Fruit fly (Drosophila melanogaster) whole organism, embryonic: Measurements from ENCODE around the gene CG12661.

ENCODE experiments used
- Atf6 ChIP-seq: fragments of 200-800 bp; sonication (Bioruptor generic); IDR thresholded peaks from 2 replicates; pipeline ENCODE4 v1.3.6; 2022; ENCODE audit warnings: missing biosample characterization, missing genetic modification characterization
- B-H2 ChIP-seq: fragments of 200-800 bp; sonication (Bioruptor generic); optimal IDR thresholded peaks from 2 replicates; lab custom pipeline; 2018; ENCODE audit warnings: missing biosample characterization, mild to moderate bottlenecking, missing genetic modification characterization
- Blimp-1 ChIP-seq: fragments of 200-800 bp; sonication (Bioruptor generic); optimal IDR thresholded peaks from 3 replicates; lab custom pipeline; 2018; ENCODE audit warnings: missing biosample characterization, missing genetic modification characterization, mild to moderate bottlenecking, moderate library complexity, missing genetic modification reagents
- CG13624 ChIP-seq: fragments of 200-800 bp; sonication (Bioruptor generic); optimal IDR thresholded peaks from 2 replicates; lab custom pipeline; 2016; ENCODE audit warnings: missing biosample characterization, missing genetic modification characterization
- CG14014 ChIP-seq: fragments of 200-800 bp; sonication (Bioruptor generic); IDR thresholded peaks from 2 replicates; pipeline ENCODE4 v1.3.6; 2022; ENCODE audit warnings: missing biosample characterization, missing genetic modification characterization
- CG14860 ChIP-seq: fragments of 200-800 bp; sonication (Bioruptor generic); IDR thresholded peaks from 3 replicates; pipeline ENCODE4 v1.3.6; 2022; ENCODE audit warnings: missing biosample characterization, missing genetic modification characterization; ENCODE audit not compliant: partially characterized antibody
- CG15269 ChIP-seq: fragments of 200-800 bp; sonication (Bioruptor generic); optimal IDR thresholded peaks from 2 replicates; lab custom pipeline; 2018; ENCODE audit warnings: missing biosample characterization, mild to moderate bottlenecking, missing genetic modification characterization, moderate library complexity
- CG1602 ChIP-seq: fragments of 200-800 bp; sonication (Bioruptor generic); optimal IDR thresholded peaks from 3 replicates; lab custom pipeline; 2016; ENCODE audit warnings: missing biosample characterization, missing genetic modification characterization
- CG16813 ChIP-seq: fragments of 200-800 bp; sonication (Bioruptor generic); IDR thresholded peaks from 3 replicates; pipeline ENCODE4 v1.3.6; 2022; ENCODE audit warnings: missing biosample characterization, missing genetic modification characterization; ENCODE audit not compliant: partially characterized antibody
- CG6791 ChIP-seq: fragments of 200-800 bp; sonication (Bioruptor generic); IDR thresholded peaks from 3 replicates; pipeline ENCODE4 v1.3.6; 2022; ENCODE audit warnings: missing biosample characterization, missing genetic modification characterization; ENCODE audit not compliant: partially characterized antibody
- D19A ChIP-seq: fragments of 200-800 bp; optimal IDR thresholded peaks from 3 replicates; lab custom pipeline; 2019; ENCODE audit warnings: missing biosample characterization, mild to moderate bottlenecking, missing genetic modification characterization, moderate library complexity
- H15 ChIP-seq: fragments of 200-800 bp; sonication (Bioruptor generic); IDR thresholded peaks from 3 replicates; pipeline ENCODE4 v1.3.6; 2022; ENCODE audit warnings: missing biosample characterization, missing genetic modification characterization
- HLH4C ChIP-seq: fragments of 200-800 bp; sonication (Bioruptor generic); IDR thresholded peaks from 3 replicates; pipeline ENCODE4 v1.3.6; 2022; ENCODE audit warnings: missing biosample characterization, missing genetic modification characterization; ENCODE audit not compliant: partially characterized antibody
- Hmr ChIP-seq: fragments of 200-800 bp; sonication (Bioruptor generic); optimal IDR thresholded peaks from 3 replicates; lab custom pipeline; 2017; ENCODE audit warnings: mild to moderate bottlenecking, missing biosample characterization, missing genetic modification reagents, missing genetic modification characterization
- Hr51 ChIP-seq, 2 experiments: fragments of 200-800 bp; sonication (Bioruptor generic); optimal IDR thresholded peaks; 2 replicates in 1 of 2; 3 replicates in 1 of 2; lab custom pipeline; 2016 to 2018; ENCODE audit warnings: missing biosample characterization in 2 of 2, missing genetic modification characterization in 2 of 2, mild to moderate bottlenecking in 1 of 2, moderate library complexity in 1 of 2
- Hr78 ChIP-seq, 2 experiments: fragments of 200-800 bp in 1 of 2; fragments of >200 bp in 1 of 2; sonication (Bioruptor generic) in 1 of 2; optimal IDR thresholded peaks; 2 replicates each; lab custom pipeline; 2017 to 2019; ENCODE audit warnings: missing biosample characterization in 2 of 2, missing genetic modification characterization in 2 of 2, mild to moderate bottlenecking in 1 of 2, moderate library complexity in 1 of 2
- Med ChIP-seq: fragments of 200-800 bp; sonication (Bioruptor generic); peaks from one replicate; lab custom pipeline; 2016; ENCODE audit warnings: missing biosample characterization, missing genetic modification characterization, mild to moderate bottlenecking, inconsistent platforms, moderate library complexity
- NC2β ChIP-seq: fragments of 200-800 bp; sonication (Bioruptor generic); optimal IDR thresholded peaks from 2 replicates; lab custom pipeline; 2016; ENCODE audit warnings: missing biosample characterization, missing genetic modification characterization
- Opbp ChIP-seq: fragments of 200-800 bp; sonication (Bioruptor generic); IDR thresholded peaks from 3 replicates; pipeline ENCODE4 v1.3.6; 2022; ENCODE audit warnings: missing biosample characterization, missing genetic modification characterization; ENCODE audit not compliant: partially characterized antibody
- Pdp1 ChIP-seq, 2 experiments: fragments of 200-800 bp; sonication (Bioruptor generic); optimal IDR thresholded peaks; 3 replicates each; lab custom pipeline; 2016; ENCODE audit warnings: missing biosample characterization in 2 of 2, missing genetic modification characterization in 2 of 2, mild to moderate bottlenecking in 1 of 2, moderate library complexity in 1 of 2
- Scr ChIP-seq: fragments of 200-800 bp; sonication (Bioruptor generic); IDR thresholded peaks from 2 replicates; pipeline ENCODE4 v1.3.6; 2022; ENCODE audit warnings: missing biosample characterization, missing genetic modification characterization; ENCODE audit not compliant: partially characterized antibody
- Trl ChIP-seq, 3 experiments: fragments of >200 bp in 2 of 3; fragments of 200-800 bp in 1 of 3; sonication (Bioruptor generic) in 1 of 3; optimal IDR thresholded peaks; 2 replicates in 1 of 3; 3 replicates in 2 of 3; lab custom pipeline; 2016 to 2017; ENCODE audit warnings: missing biosample characterization in 1 of 3, missing genetic modification characterization in 1 of 3
- az2 ChIP-seq: fragments of 200-800 bp; sonication (Bioruptor generic); optimal IDR thresholded peaks from 3 replicates; lab custom pipeline; 2016; ENCODE audit warnings: missing biosample characterization, missing genetic modification characterization
- bbx ChIP-seq: fragments of 200-800 bp; sonication (Bioruptor generic); IDR thresholded peaks from 2 replicates; pipeline ENCODE4 v1.3.6; 2022; ENCODE audit warnings: missing biosample characterization, missing genetic modification characterization; ENCODE audit not compliant: partially characterized antibody
- crol ChIP-seq: fragments of 200-800 bp; sonication (Bioruptor generic); IDR thresholded peaks from 2 replicates; pipeline ENCODE4 v1.3.6; 2022; ENCODE audit warnings: missing biosample characterization, missing genetic modification characterization
- crp ChIP-seq, 2 experiments: fragments of 200-800 bp; sonication (Bioruptor generic); optimal IDR thresholded peaks; 2 replicates in 1 of 2; 3 replicates in 1 of 2; lab custom pipeline; 2017; ENCODE audit warnings: missing biosample characterization in 2 of 2, missing genetic modification characterization in 2 of 2, mild to moderate bottlenecking in 1 of 2, moderate library complexity in 1 of 2
- gcm ChIP-seq: fragments of 200-800 bp; sonication (Bioruptor generic); optimal IDR thresholded peaks from 2 replicates; lab custom pipeline; 2019; ENCODE audit warnings: missing biosample characterization, mild to moderate bottlenecking, missing genetic modification characterization, moderate library complexity
- h ChIP-seq: fragments of >200 bp; optimal IDR thresholded peaks from 2 replicates; lab custom pipeline; 2017
- ham ChIP-seq: fragments of 200-800 bp; sonication (Bioruptor generic); IDR thresholded peaks from 2 replicates; pipeline ENCODE4 v1.3.6; 2022; ENCODE audit warnings: missing biosample characterization, missing genetic modification characterization
- jigr1 ChIP-seq: fragments of 200-800 bp; sonication (Bioruptor generic); IDR thresholded peaks from 3 replicates; pipeline ENCODE4 v1.3.6; 2022; ENCODE audit warnings: missing biosample characterization, missing genetic modification characterization
- lov ChIP-seq, 2 experiments: fragments of 200-800 bp in 1 of 2; fragments of >200 bp in 1 of 2; sonication (Bioruptor generic) in 1 of 2; IDR thresholded peaks in 1 of 2; optimal IDR thresholded peaks in 1 of 2; 2 replicates in 1 of 2; 3 replicates in 1 of 2; pipeline versions ENCODE4 v1.3.6 to Lab custom; 2017 to 2022; ENCODE audit warnings: missing biosample characterization in 1 of 2, missing genetic modification characterization in 1 of 2
- peb ChIP-seq: fragments of 200-800 bp; sonication (Bioruptor generic); IDR thresholded peaks from 2 replicates; pipeline ENCODE4 v1.3.6; 2022; ENCODE audit warnings: missing biosample characterization, missing genetic modification characterization
- row ChIP-seq: fragments of 200-800 bp; sonication (Bioruptor generic); IDR thresholded peaks from 3 replicates; pipeline ENCODE4 v1.3.6; 2022; ENCODE audit warnings: missing biosample characterization, missing genetic modification characterization
- sens ChIP-seq: fragments of 200-800 bp; sonication (Bioruptor generic); peaks from one replicate; lab custom pipeline; 2016; ENCODE audit warnings: missing biosample characterization, missing genetic modification characterization
- stwl ChIP-seq: fragments of 200-800 bp; sonication (Bioruptor generic); optimal IDR thresholded peaks from 3 replicates; lab custom pipeline; 2018; ENCODE audit warnings: missing biosample characterization, mild to moderate bottlenecking, missing genetic modification characterization, moderate library complexity
- tll ChIP-seq, 2 experiments: fragments of 200-800 bp in 1 of 2; fragments of >200 bp in 1 of 2; sonication (Bioruptor generic) in 1 of 2; optimal IDR thresholded peaks; 2 replicates each; lab custom pipeline; 2017 to 2019; ENCODE audit warnings: missing biosample characterization in 2 of 2, missing genetic modification characterization in 2 of 2, mild to moderate bottlenecking in 1 of 2, moderate library complexity in 1 of 2
- twi ChIP-seq: fragments of 200-800 bp; optimal IDR thresholded peaks from 2 replicates; lab custom pipeline; 2019; ENCODE audit warnings: missing biosample characterization, mild to moderate bottlenecking, missing genetic modification characterization, moderate library complexity
- vnd ChIP-seq: fragments of 200-800 bp; sonication (Bioruptor generic); IDR thresholded peaks from 3 replicates; pipeline ENCODE4 v1.3.6; 2022; ENCODE audit warnings: missing biosample characterization, missing genetic modification characterization; ENCODE audit not compliant: partially characterized antibody

CG12661 gene

DNA sequence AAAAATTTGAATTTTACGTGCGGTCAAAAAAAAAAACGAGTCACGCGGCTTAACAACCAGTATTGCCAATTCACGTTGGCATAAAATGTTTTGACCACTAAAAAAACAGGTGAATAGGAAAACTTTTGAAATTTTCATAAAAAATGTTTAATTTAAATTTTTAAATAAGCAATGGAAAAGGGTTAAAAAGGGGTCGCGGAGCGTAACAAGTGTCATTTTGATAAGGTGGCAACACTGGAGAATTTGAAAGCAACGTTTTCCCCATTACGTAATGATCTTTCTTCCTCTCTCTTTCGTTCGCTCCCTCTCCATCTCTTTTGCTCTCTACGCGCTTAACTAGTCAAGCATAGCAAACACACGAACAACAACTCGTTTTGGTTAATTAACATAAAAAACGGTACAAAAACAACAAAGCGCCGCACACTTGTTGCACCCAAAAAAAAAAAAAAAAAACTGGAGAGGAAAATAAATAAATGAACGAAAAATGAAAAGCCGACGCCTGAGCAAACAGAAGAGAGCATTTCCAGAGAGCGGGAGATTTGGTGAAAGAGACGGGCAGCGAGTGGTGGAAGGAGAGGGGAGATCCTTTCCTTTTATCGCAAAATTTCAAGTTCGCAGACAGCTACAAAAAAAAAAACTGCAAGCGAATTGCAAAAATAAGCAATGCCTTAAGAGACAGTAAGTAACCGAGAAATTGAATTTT, 29.0 kb downstream of the CG12661 start (continued):
- peak; percentile 9 to 89 for TF ChIP-seq Hr51 (GFP tag; optimal IDR thresholded peaks at IDR 0.05; lab: Kevin White, UChicago)
- no peak for TF ChIP-seq h (lab: Kevin White, UChicago)
- TF ChIP-seq crol (GFP tag; lab: Robert Waterston, UW) = no peak
- TF ChIP-seq vnd (GFP tag; lab: Robert Waterston, UW) = no peak
- peak; percentile 67 for TF ChIP-seq NC2β (GFP tag; lab: Kevin White, UChicago)
- peak; percentile 59 for TF ChIP-seq CG1602 (GFP tag; lab: Kevin White, UChicago)
- no peak for TF ChIP-seq B-H2 (GFP tag; lab: Kevin White, UChicago)
- peak; percentile 51 to 56 for TF ChIP-seq Trl (optimal IDR thresholded peaks at IDR 0.05; lab: Kevin White, UChicago)
- peak; percentile 52 for TF ChIP-seq Trl (GFP tag; optimal IDR thresholded peaks at IDR 0.05; lab: Kevin White, UChicago)
- no peak for TF ChIP-seq jigr1 (GFP tag; lab: Robert Waterston, UW)
- TF ChIP-seq Hmr (GFP tag; lab: Kevin White, UChicago) = peak; percentile 45
- TF ChIP-seq gcm (GFP tag; lab: Kevin White, UChicago) = peak; percentile 78
- TF ChIP-seq twi (tag; lab: Kevin White, UChicago) = peak; percentile 41
- peak; percentile 78 for TF ChIP-seq az2
- peak; percentile 79 for TF ChIP-seq CG15269 (tag; lab: Kevin White, UChicago)
- TF ChIP-seq CG14014 = peak; percentile 65; the same call in 1 of the 2 replicates
- peak; percentile 47 for TF ChIP-seq CG13624 (GFP tag; lab: Kevin White, UChicago)
- TF ChIP-seq ham (GFP tag; lab: Robert Waterston, UW) = no peak

DNA sequence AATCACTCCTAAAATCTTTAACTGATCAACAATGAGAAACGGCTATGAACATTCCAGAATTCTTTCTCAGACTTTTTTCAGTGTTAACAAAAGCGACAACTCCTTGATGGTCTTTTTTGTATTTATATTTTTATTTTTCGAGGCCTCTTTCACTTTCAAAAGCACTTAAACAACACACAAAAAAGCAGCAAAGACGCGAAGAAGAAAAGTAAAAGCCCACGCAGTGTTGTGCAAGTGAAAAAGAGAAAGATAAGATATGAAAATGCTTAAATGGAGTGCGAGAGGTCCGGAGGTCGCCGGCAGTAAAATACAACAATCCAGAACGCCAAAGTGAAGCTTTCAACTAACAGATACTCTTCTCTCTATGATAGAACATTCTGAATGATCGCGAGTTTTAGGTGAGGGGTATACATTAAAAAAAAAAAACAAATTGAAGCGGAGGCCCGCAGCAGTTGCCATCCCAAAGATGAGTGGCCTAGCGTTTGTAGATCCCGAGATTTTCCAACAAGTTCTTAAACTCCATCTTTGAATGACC, 30.0 kb downstream of the CG12661 start:
- peak; percentile 50 for TF ChIP-seq Med (GFP tag; lab: Kevin White, UChicago)
- TF ChIP-seq HLH4C (GFP tag; lab: Robert Waterston, UW) = peak; percentile 56
- TF ChIP-seq sens (GFP tag; lab: Kevin White, UChicago) = peak; percentile 67
- peak; percentile 43; the same call in 1 of the 3 replicates for TF ChIP-seq Opbp
- no peak for TF ChIP-seq tll (GFP tag; optimal IDR thresholded peaks at IDR 0.05; lab: Kevin White, UChicago)
- TF ChIP-seq CG6791 = peak; percentile 68
- TF ChIP-seq Atf6 (GFP tag; lab: Robert Waterston, UW) = no peak
- TF ChIP-seq bbx (GFP tag; lab: Robert Waterston, UW) = 0 out of 2 replicates have a peak, but pooled peaks have one; percentile 30
- peak in 1 of 2 experiments; percentile 28 for TF ChIP-seq Pdp1 (GFP tag; optimal IDR thresholded peaks at IDR 0.05; lab: Kevin White, UChicago)
- TF ChIP-seq CG14860 (GFP tag; lab: Robert Waterston, UW) = peak; percentile 44; the same call in 2 of the 3 replicates
- peak; percentile 97 for TF ChIP-seq Blimp-1 (GFP tag; lab: Kevin White, UChicago)
- no peak for TF ChIP-seq crp (GFP tag; optimal IDR thresholded peaks at IDR 0.05; lab: Kevin White, UChicago)
- TF ChIP-seq H15 = no peak
- no peak for TF ChIP-seq peb (GFP tag; lab: Robert Waterston, UW)
- peak; percentile 34; the same call in 1 of the 3 replicates for TF ChIP-seq CG16813 (GFP tag; lab: Robert Waterston, UW)
- TF ChIP-seq Scr (GFP tag; lab: Robert Waterston, UW) = peak; percentile 30; the same call in 1 of the 2 replicates
- TF ChIP-seq stwl (tag; lab: Kevin White, UChicago) = peak; percentile 25
- TF ChIP-seq Hr78 (GFP tag; optimal IDR thresholded peaks at IDR 0.05; lab: Kevin White, UChicago) = peak in 1 of 2 experiments; percentile 18
- peak; percentile 27; the same call in 1 of the 3 replicates for TF ChIP-seq row (GFP tag; lab: Robert Waterston, UW)
- no peak for TF ChIP-seq lov (optimal IDR thresholded peaks at IDR 0.05; lab: Kevin White, UChicago)
- TF ChIP-seq lov (GFP tag; IDR thresholded peaks at IDR 0.05; lab: Robert Waterston, UW) = no peak
- peak; percentile 75 for TF ChIP-seq D19A
